Worm (Caenorhabditis elegans) whole organism, L4/young adult: ENCODE measurements around the gene str-196.

Source experiments
- W03F9.2 ChIP-seq: fragments of 150-350 bp; optimal IDR thresholded peaks from 2 replicates; lab custom pipeline; 2014; ENCODE audit warnings: missing biosample characterization, missing genetic modification characterization
- dao-5 ChIP-seq: sonication (generic microtip); optimal IDR thresholded peaks from 2 replicates; lab custom pipeline; 2016; ENCODE audit warnings: missing genotype, missing genetic modification characterization, moderate library complexity, missing compliant biosample characterization
- him-1 ChIP-seq: sonication (generic microtip); optimal IDR thresholded peaks from 2 replicates; lab custom pipeline; 2016; ENCODE audit warnings: missing genotype, missing genetic modification reagents, missing genetic modification characterization, missing compliant biosample characterization

The str-196 gene

ce11 chrV:491432-491831 is at the start of gene str-196:
Gene str-196, plus strand, starts transcription at chrV:491732.
- TF ChIP-seq him-1 (tag; lab: Kevin White, UChicago): no peak
- no peak for TF ChIP-seq W03F9.2 (tag; lab: Kevin White, UChicago)
- TF ChIP-seq dao-5 (tag; lab: Kevin White, UChicago): no peak

DNA sequence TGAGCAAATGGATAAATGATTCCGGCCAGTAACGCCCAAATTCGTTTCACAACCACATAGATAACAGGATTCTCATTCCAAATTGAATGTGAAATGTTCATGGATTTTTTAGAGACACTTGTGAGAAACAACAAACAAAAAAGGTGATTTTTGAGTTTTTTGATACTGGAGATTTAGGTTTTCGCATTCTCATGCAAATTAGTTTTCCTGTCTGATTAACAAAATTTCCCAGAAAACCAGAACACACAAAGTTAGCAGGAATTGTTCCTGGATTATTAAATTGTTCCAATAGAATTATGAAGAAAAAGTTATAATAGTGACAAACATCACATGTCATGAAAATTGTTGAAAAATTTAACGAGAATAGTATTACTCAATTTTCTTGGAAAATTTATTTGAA is 48.3 kb upstream of the str-196 start, which contains the start of gene srh-33:
srh-33 (minus strand) TSS at position 101 of the 400 bp plus-strand sequence.
- TF ChIP-seq him-1 (tag; lab: Kevin White, UChicago) (no peak), W03F9.2 (tag; lab: Kevin White, UChicago) (no peak), dao-5 (tag; lab: Kevin White, UChicago) (no peak)

- TF ChIP-seq him-1 (tag; lab: Kevin White, UChicago) (no peak), W03F9.2 (tag; lab: Kevin White, UChicago) (no peak)
Measured at ce11 chrV:446574-446973, 45.0 kb upstream of the str-196 start, which contains the start of gene srh-34. Gene srh-34, minus strand, starts transcription at chrV:446674.

DNA sequence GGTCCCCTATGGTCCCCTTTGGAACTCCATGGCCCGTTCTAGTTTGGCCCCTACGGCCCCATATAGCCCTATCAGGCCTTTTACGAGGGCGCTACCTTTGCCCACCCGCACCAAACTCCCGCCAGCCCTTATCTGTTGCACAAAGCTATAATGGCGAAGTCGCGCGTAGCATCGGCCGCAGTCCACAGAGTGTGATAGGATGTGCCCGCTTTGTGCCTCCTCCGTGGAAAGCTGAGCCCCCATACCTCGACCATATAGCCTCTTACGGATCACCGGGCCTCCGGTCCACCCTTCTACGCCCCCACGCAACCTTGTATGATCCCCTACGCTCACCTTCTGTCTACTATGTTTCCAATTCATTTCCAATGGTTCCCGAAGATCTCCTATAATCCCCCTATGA is 44.5 kb upstream of the str-196 start:
- TF ChIP-seq him-1 (tag; lab: Kevin White, UChicago): no peak
- no peak for TF ChIP-seq W03F9.2 (tag; lab: Kevin White, UChicago)
- no peak for TF ChIP-seq dao-5 (tag; lab: Kevin White, UChicago)

DNA sequence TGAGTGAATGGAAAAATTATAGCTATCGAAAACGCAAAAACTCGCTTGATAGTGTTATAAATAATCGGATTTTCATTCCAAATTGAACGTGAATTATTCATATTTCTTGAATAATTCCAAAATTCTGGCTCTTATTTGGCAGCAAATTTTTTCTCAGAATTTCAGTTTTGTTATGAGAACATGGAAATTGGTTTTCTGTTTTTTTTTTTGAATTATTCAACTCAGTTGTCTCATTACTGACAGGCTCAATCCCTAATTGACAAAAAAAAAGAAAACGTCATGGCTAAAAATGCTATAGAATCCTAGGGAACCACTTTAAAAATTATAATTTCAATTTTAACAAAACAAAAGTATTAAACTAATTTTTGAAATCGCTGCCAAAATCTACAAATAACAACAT is 42.4 kb upstream of the str-196 start, which contains the start of gene srh-35:
srh-35 (minus strand) TSS at position 101 of the 400 bp plus-strand sequence.
- TF ChIP-seq dao-5 (tag; lab: Kevin White, UChicago) (no peak), him-1 (tag; lab: Kevin White, UChicago) (no peak), W03F9.2 (tag; lab: Kevin White, UChicago) (no peak)

- TF ChIP-seq him-1 (tag; lab: Kevin White, UChicago) (no peak), dao-5 (tag; lab: Kevin White, UChicago) (no peak), W03F9.2 (tag; lab: Kevin White, UChicago) (no peak)
Measured at ce11 chrV:449685-450084, 41.8 kb upstream of the str-196 start, which contains the start of gene M02H5.8. Gene M02H5.8, plus strand, starts transcription at chrV:449981.

ce11 chrV:450757-451501 is 40.6 kb upstream of the str-196 start, which contains the start of gene nhr-123:
Gene nhr-123, plus strand, starts transcription at chrV:451451.
- no peak for TF ChIP-seq him-1 (tag; lab: Kevin White, UChicago)
- no peak for TF ChIP-seq W03F9.2 (tag; lab: Kevin White, UChicago)
- no peak for TF ChIP-seq dao-5 (tag; lab: Kevin White, UChicago)

DNA sequence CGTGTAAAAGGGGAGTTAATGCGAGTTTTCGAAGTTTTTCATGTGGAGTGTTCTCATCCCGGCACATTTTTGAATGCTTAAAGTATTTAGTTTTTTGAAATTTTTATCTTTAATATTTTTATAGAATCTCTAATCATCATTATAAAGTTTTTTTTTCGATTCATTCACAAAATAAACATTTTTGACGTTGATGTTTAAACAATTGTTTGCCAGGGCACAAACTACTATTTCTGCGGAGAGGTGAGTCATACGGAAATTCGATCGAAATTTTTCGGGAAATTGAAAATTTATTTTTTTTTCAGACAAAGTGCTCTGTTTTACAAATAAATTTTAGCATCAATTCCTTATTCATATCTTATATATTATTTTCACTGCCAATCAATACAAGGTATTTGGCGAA is 38.0 kb upstream of the str-196 start, which contains the start of gene nhr-98:
nhr-98 (plus strand) TSS at position 301 of the 400 bp plus-strand sequence.
- no peak for TF ChIP-seq him-1 (tag; lab: Kevin White, UChicago)
- TF ChIP-seq dao-5 (tag; lab: Kevin White, UChicago): no peak
- TF ChIP-seq W03F9.2 (tag; lab: Kevin White, UChicago): no peak

DNA sequence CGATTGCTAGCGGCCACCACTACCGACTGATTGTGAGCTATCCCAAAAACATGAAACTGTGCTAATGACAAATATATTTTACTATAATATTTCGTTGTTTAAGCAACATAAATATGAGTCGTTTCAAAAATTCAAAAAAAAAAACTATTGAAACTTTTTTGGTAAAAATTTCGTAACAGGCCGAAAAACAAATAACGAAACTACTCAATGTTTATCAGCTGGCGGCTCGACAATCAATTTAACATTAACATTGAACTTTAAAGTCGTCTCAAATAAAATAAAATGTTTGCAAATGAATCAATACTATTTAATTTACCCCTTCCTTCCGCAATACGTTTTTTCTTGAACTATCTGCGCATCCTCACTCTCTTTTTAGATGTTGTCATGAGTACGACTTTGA is 33.7 kb upstream of the str-196 start:
- TF ChIP-seq dao-5 (tag; lab: Kevin White, UChicago) (no peak), him-1 (tag; lab: Kevin White, UChicago) (no peak), W03F9.2 (tag; lab: Kevin White, UChicago) (no peak)

DNA sequence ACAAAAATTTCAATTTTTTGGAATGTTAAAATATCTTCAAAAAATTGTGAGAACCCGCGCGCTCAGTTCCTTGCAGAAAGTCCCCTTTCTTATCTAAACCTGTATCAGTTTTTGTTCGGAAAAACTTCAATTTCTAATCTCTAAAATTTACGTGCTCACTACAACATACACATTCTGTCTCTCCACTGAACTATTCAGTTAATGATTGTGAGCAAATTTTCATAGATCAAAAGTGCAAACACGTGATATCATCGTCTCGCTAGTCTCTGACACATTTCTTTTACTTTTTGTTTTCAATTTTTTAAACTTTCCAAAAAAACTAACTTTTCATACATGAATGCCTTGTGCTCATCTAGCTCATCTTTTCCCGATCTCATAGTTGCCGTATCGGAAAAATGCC is 32.1 kb upstream of the str-196 start, which contains the start of gene nhr-203:
nhr-203 (plus strand) TSS at position 332 of the 400 bp plus-strand sequence.
- TF ChIP-seq dao-5 (tag; lab: Kevin White, UChicago) (no peak), him-1 (tag; lab: Kevin White, UChicago) (no peak), W03F9.2 (tag; lab: Kevin White, UChicago) (no peak)

DNA sequence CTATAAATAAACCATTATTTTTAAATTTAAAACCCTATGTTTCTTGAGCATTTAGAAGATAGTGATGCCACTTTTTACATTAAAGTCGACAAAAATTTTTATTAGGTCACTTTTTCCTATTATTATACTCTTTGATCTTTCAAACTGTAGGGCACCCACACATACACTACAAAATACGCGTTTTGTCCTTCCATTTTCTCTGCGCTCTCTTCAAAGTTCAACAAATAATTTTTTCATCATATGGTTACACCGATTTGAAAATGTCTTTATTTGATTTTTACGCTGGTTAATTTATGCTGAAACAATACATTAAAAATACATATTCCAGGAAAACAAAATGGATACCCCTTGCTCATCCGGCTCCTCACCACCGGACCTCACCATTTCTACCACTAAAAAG is 29.3 kb upstream of the str-196 start, which contains the start of gene nhr-202:
nhr-202 (plus strand) TSS at position 326 of the 400 bp plus-strand sequence.
- TF ChIP-seq W03F9.2 (tag; lab: Kevin White, UChicago): no peak
- TF ChIP-seq him-1 (tag; lab: Kevin White, UChicago): no peak
- TF ChIP-seq dao-5 (tag; lab: Kevin White, UChicago): no peak

DNA sequence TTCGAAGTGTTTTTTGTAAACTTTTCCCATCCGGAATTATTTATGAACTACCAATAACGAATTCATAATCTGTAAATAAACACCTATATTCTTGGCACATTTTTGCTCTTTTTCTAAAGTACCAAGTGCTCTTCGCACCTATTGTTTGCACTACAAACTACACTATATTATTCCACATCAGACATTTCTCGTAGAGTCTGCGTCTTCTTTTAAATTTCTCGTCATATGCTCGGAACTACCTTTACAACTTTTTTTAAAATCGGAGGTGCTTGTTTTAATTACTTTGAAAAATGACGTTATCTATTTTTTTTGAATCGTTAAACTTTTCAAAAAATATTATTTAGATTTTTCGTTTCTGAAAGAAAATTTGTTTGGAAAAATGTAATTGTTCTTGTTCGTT is 26.7 kb upstream of the str-196 start, which contains the start of gene nhr-201:
nhr-201 (plus strand) TSS at position 29 of the 400 bp plus-strand sequence.
- TF ChIP-seq him-1 (tag; lab: Kevin White, UChicago) (no peak), dao-5 (tag; lab: Kevin White, UChicago) (no peak), W03F9.2 (tag; lab: Kevin White, UChicago) (no peak)

DNA sequence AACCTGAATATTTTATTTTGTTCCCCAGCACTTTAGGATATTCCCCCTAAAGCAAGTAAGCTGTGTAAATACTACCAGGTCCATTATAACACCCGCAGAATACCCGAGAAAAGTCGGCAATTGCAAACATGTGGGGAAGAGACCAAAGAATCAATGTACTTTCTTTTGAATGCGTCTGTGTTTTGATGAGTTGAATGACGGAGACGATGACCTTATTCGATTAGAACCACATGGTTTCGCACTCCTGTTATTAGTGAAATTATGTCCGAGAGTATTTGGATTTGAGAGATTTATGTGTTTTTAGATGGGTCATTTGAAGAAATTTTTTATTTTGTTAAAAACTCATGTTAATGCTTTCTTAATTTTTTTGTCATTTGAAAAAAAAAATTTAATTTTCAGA is 26.2 kb upstream of the str-196 start:
- TF ChIP-seq dao-5 (tag; lab: Kevin White, UChicago) (no peak), him-1 (tag; lab: Kevin White, UChicago) (no peak), W03F9.2 (tag; lab: Kevin White, UChicago) (no peak)
